Worm (Caenorhabditis elegans) whole organism, L3 larva: Measurements from ENCODE around the gene ZC404.1.

ENCODE experiments used
- ZK546.5 ChIP-seq: sonication (generic microtip); optimal IDR thresholded peaks from 2 replicates; lab custom pipeline; 2017; ENCODE audit warnings: missing biosample characterization, missing genetic modification characterization
- egl-27 ChIP-seq: sonication (generic microtip); optimal IDR thresholded peaks from 4 replicates; lab custom pipeline; 2017; ENCODE audit warnings: missing biosample characterization, missing genetic modification reagents, missing genetic modification characterization
- pha-4 ChIP-seq: fragments of 150-350 bp; optimal IDR thresholded peaks from 2 replicates; lab custom pipeline; 2014; ENCODE audit warnings: missing biosample characterization, missing genetic modification reagents, missing genetic modification characterization
- unc-62 ChIP-seq: fragments of 150-350 bp; sonication (generic microtip); optimal IDR thresholded peaks from 4 replicates; lab custom pipeline; 2014; ENCODE audit warnings: missing biosample characterization, missing genetic modification reagents, missing genetic modification characterization
- zag-1 ChIP-seq: fragments of 150-350 bp; optimal IDR thresholded peaks from 2 replicates; lab custom pipeline; 2014; ENCODE audit warnings: missing biosample characterization, missing genetic modification characterization
- ztf-11 ChIP-seq: fragments of 150-350 bp; optimal IDR thresholded peaks from 2 replicates; lab custom pipeline; 2014; ENCODE audit warnings: missing biosample characterization, missing genetic modification characterization

ce11 chrV:6817184-6817583 lies 23.2 kb downstream of the ZC404.1 start, which contains the start of gene dmsr-14:
- no peak for TF ChIP-seq zag-1 (tag; lab: Kevin White, UChicago)
- no peak for TF ChIP-seq egl-27
- TF ChIP-seq ZK546.5 (tag; lab: Kevin White, UChicago), result no peak
- no peak for TF ChIP-seq ztf-11 (tag; lab: Kevin White, UChicago)
- no peak for TF ChIP-seq unc-62 (GFP tag; lab: Kevin White, UChicago)
- no peak for TF ChIP-seq pha-4 (tag; lab: Kevin White, UChicago)
